Worm (Caenorhabditis elegans): Measurements from ENCODE around the gene F17E9.3.

F17E9.3 gene

DNA sequence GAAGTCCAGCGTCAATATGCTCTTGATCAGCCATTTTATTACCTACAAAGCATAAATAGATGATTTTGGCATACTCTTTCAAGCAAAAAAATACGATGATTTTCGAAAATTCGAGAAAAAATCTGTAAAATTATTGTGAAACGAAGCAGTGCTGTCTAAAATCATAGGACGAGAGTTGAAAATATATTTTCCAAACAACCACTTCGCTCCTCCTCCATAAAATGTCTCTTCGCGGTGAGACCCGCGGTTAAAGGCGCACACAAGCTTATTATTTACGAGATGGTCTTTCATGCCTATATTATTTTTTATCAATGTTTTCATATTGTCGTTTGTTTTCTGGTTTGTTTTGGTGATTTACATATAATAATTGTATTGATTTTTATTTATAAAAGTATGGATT is 24.6 kb downstream of the F17E9.3 start, which contains the start of gene nap-1 (continued):
- no peak for TF ChIP-seq snpc-4 (GFP tag; optimal IDR thresholded peaks at IDR 0.05)
- peak in 2 of 4 experiments; percentile 53 to 80 for TF ChIP-seq snpc-4 (tag; optimal IDR thresholded peaks at IDR 0.05)
- TF ChIP-seq madf-10 (tag; optimal IDR thresholded peaks at IDR 0.05): no peak
- no peak for TF ChIP-seq sptf-2 (GFP tag; optimal IDR thresholded peaks at IDR 0.05)
- TF ChIP-seq nfya-2 (GFP tag; IDR thresholded peaks at IDR 0.05): no peak
- TF ChIP-seq F57A8.1 (GFP tag; optimal IDR thresholded peaks at IDR 0.05): no peak
- no peak for TF ChIP-seq somi-1 (GFP tag; optimal IDR thresholded peaks at IDR 0.05)
- no peak for TF ChIP-seq ztf-26 (tag; optimal IDR thresholded peaks at IDR 0.05)
- TF ChIP-seq aptf-2 (GFP tag; conservative IDR thresholded peaks at IDR 0.05): no peak
- TF ChIP-seq dpl-1 (GFP tag; optimal IDR thresholded peaks at IDR 0.05): peak; percentile 6
- peak; percentile 51; the same call in 1 of the 2 replicates for TF ChIP-seq rcor-1 (GFP tag; IDR thresholded peaks at IDR 0.05)
- TF ChIP-seq gei-17 (GFP tag; optimal IDR thresholded peaks at IDR 0.05): no peak
- TF ChIP-seq cebp-1 (GFP tag; IDR thresholded peaks at IDR 0.05): peak; percentile 63; the same call in 1 of the 2 replicates
- peak; percentile 75 for TF ChIP-seq cebp-1 (tag; optimal IDR thresholded peaks at IDR 0.05)
- TF ChIP-seq hmg-1.2 (GFP tag; IDR thresholded peaks at IDR 0.05): peak; percentile 34; the same call in 1 of the 2 replicates
- TF ChIP-seq lsy-27 (tag; optimal IDR thresholded peaks at IDR 0.05; ENCODE audit: borderline replicate concordance, insufficient read depth): no peak
- TF ChIP-seq ceh-79 (tag; optimal IDR thresholded peaks at IDR 0.05): no peak
- no peak for TF ChIP-seq ekl-4 (GFP tag; IDR thresholded peaks at IDR 0.05)
- no peak for TF ChIP-seq chd-7 (tag; optimal IDR thresholded peaks at IDR 0.05)
- no peak for TF ChIP-seq T07F8.4 (tag; optimal IDR thresholded peaks at IDR 0.05)
- TF ChIP-seq F39B2.1 (GFP tag; IDR thresholded peaks at IDR 0.05): no peak
- TF ChIP-seq akir-1 (GFP tag; optimal IDR thresholded peaks at IDR 0.05): no peak
- 0 out of 2 replicates have a peak, but pooled peaks have one; percentile 49 for TF ChIP-seq nfyb-1 (GFP tag; IDR thresholded peaks at IDR 0.05)
- TF ChIP-seq sdz-38 (tag; optimal IDR thresholded peaks at IDR 0.05): no peak
- peak; percentile 6 for TF ChIP-seq snpc-1.3 (tag; optimal IDR thresholded peaks at IDR 0.05; ENCODE audit: insufficient read depth)
- TF ChIP-seq B0261.1 (tag; optimal IDR thresholded peaks at IDR 0.05): no peak
- no peak for TF ChIP-seq snpc-3.4 (tag; optimal IDR thresholded peaks at IDR 0.05)
- TF ChIP-seq mcd-1 (GFP tag; IDR thresholded peaks at IDR 0.05): no peak
- TF ChIP-seq T26A5.8 (tag; optimal IDR thresholded peaks at IDR 0.05): no peak
- no peak for TF ChIP-seq ztf-6 (GFP tag; IDR thresholded peaks at IDR 0.05)
- no peak for TF ChIP-seq attf-3 (GFP tag; conservative IDR thresholded peaks at IDR 0.05)
- TF ChIP-seq him-1 (tag; optimal IDR thresholded peaks at IDR 0.05): no peak
- no peak for TF ChIP-seq madf-8 (GFP tag; conservative IDR thresholded peaks at IDR 0.05)
- TF ChIP-seq K12H6.12 (tag; optimal IDR thresholded peaks at IDR 0.05): no peak
- TF ChIP-seq ztf-25 (GFP tag; IDR thresholded peaks at IDR 0.05): no peak
- TF ChIP-seq lag-1 (GFP tag; IDR thresholded peaks at IDR 0.05): no peak
- TF ChIP-seq Y53F4B.3 (GFP tag; IDR thresholded peaks at IDR 0.05): no peak
- peak; percentile 37 for TF ChIP-seq lin-40 (tag; optimal IDR thresholded peaks at IDR 0.05)

ce11 chrIV:8379683-8380082 is 25.0 kb downstream of the F17E9.3 start, which contains the start of gene praf-3:
TSS of gene praf-3 (plus strand) at chrIV:8379983.
- TF ChIP-seq somi-1 (GFP tag; optimal IDR thresholded peaks at IDR 0.05): no peak
- TF ChIP-seq F23B12.7 (tag; optimal IDR thresholded peaks at IDR 0.05; ENCODE audit: insufficient read depth): no peak
- no peak for TF ChIP-seq snpc-4 (GFP tag; optimal IDR thresholded peaks at IDR 0.05)
- no peak for TF ChIP-seq snpc-4 (tag; optimal IDR thresholded peaks at IDR 0.05)
- no peak for TF ChIP-seq F37B4.10 (GFP tag; IDR thresholded peaks at IDR 0.05)
- no peak for TF ChIP-seq fkh-3 (tag; optimal IDR thresholded peaks at IDR 0.05)
- TF ChIP-seq nhr-90 (tag; optimal IDR thresholded peaks at IDR 0.05): no peak
- TF ChIP-seq sdz-38 (tag; optimal IDR thresholded peaks at IDR 0.05): no peak
- TF ChIP-seq attf-6 (GFP tag; IDR thresholded peaks at IDR 0.05): no peak
- TF ChIP-seq nhr-120 (GFP tag; IDR thresholded peaks at IDR 0.05): no peak
- TF ChIP-seq F49E8.2 (tag; optimal IDR thresholded peaks at IDR 0.05; ENCODE audit: insufficient read depth): no peak
- TF ChIP-seq aptf-3 (GFP tag; IDR thresholded peaks at IDR 0.05): no peak
- no peak for TF ChIP-seq xnd-1 (tag; optimal IDR thresholded peaks at IDR 0.05)
- no peak for TF ChIP-seq hmg-20 (GFP tag; IDR thresholded peaks at IDR 0.05)
- TF ChIP-seq F39B2.1 (GFP tag; IDR thresholded peaks at IDR 0.05): no peak
- TF ChIP-seq cebp-1 (GFP tag; IDR thresholded peaks at IDR 0.05): no peak
- no peak for TF ChIP-seq cebp-1 (tag; optimal IDR thresholded peaks at IDR 0.05)
- TF ChIP-seq hmg-1.2 (GFP tag; IDR thresholded peaks at IDR 0.05): no peak
- no peak for TF ChIP-seq F52B5.7 (tag; optimal IDR thresholded peaks at IDR 0.05)
